Worm (Caenorhabditis elegans): Measurements from ENCODE around the gene F16H6.7.

DNA sequence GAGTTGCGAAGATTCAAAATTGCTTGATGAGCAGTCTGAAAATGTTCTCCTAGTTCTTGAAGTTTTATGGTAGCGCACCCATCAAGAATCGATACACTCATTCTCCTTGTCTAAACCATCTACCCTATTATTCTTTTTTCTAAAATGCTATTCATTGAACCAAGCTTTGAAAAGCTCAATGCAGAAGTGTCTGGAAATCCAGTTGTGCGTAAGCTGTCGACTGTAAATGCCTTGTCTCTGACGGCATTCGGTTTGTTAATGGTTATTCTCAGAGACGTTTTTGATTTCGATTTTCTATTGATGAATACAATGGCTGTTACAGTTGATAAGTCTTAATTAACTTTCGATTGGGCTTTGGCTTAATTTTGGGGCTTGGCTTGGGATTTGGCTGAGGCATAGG is 46.4 kb downstream of the F16H6.7 start, which contains the start of gene C14A6.12:
- no peak for TF ChIP-seq nhr-23 (tag; optimal IDR thresholded peaks at IDR 0.05)
- no peak for TF ChIP-seq aly-2 (tag; optimal IDR thresholded peaks at IDR 0.05)
- no peak for TF ChIP-seq R02D3.7 (tag; optimal IDR thresholded peaks at IDR 0.05)
- TF ChIP-seq ZK546.5 (tag; optimal IDR thresholded peaks at IDR 0.05), result no peak
- no peak for TF ChIP-seq skn-1 (tag; optimal IDR thresholded peaks at IDR 0.05)
- no peak for TF ChIP-seq nhr-21 (tag; optimal IDR thresholded peaks at IDR 0.05)
- no peak for TF ChIP-seq nhr-237 (tag; optimal IDR thresholded peaks at IDR 0.05)
- no peak for TF ChIP-seq lin-39 (tag; optimal IDR thresholded peaks at IDR 0.05)
